Fruit fly (Drosophila melanogaster): ENCODE data around the gene kumpel.
A peak's percentile ranks its signal among the peaks of the same experiment; 100 is the strongest.

Gene kumpel

DNA sequence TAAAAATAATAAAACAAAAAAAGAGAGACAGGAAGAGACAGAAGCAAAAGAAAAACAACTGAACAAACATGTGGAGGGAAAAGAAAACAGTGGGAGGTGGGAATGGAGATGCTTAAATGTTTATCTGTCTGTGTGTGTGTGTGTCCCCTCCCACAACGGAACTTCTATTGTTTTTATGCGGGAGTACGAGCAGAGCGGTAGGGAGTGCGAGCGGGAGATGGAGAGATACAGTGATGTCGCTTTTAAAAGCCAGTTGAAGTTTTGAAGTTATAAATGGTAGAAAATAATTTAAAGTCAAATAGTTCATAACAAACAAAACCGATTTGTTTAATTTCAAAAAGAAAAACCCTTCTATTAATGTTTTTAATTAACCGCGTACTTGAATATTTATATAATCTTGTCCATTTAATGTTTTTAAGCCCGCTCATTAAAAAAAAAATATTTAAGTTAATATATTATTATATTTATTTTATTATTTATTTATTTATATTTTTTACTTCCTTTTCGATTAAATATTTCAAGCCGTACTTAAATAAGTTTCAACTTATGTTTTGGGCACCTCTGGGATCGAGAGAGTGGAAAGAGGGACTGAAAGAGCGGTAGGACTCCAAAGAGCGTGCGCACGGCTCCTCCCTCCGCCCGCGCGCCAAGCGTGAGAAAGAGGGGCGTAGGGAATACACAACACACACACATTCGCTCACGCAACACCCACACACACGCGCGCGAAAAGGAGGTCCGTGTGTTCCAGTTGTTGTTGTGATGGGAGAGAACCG, 26.4 kb upstream of the kumpel start (continued):
- no peak for TF ChIP-seq CG30020 (tag; optimal IDR thresholded peaks at IDR 0.05)
- peak; percentile 65 for TF ChIP-seq Blimp-1 (GFP tag; optimal IDR thresholded peaks at IDR 0.05)
- TF ChIP-seq onecut (GFP tag; IDR thresholded peaks at IDR 0.05) = no peak; the same call in 1 of the 2 replicates
- no peak for TF ChIP-seq Oaz (GFP tag; IDR thresholded peaks at IDR 0.05)
- TF ChIP-seq al (GFP tag; IDR thresholded peaks at IDR 0.05) = no peak
- TF ChIP-seq CG10267 (tag; optimal IDR thresholded peaks at IDR 0.05) = peak; percentile 57
- TF ChIP-seq tap (tag; optimal IDR thresholded peaks at IDR 0.05) = peak; percentile 45
- TF ChIP-seq CG6175 (GFP tag; IDR thresholded peaks at IDR 0.05) = no peak
- no peak for TF ChIP-seq ftz-f1 (GFP tag; optimal IDR thresholded peaks at IDR 0.05)
- 0 out of 2 replicates have a peak, but pooled peaks have one; percentile 40 for TF ChIP-seq CG32532 (GFP tag; IDR thresholded peaks at IDR 0.05)
- 0 out of 2 replicates have a peak, but pooled peaks have one; percentile 20 for TF ChIP-seq esg (GFP tag; conservative IDR thresholded peaks at IDR 0.05)
- no peak for TF ChIP-seq dati (GFP tag; IDR thresholded peaks at IDR 0.05)
- TF ChIP-seq aop (GFP tag; IDR thresholded peaks at IDR 0.05) = peak; percentile 76; the same call in 1 of the 2 replicates
- no peak for TF ChIP-seq CG7786 (GFP tag; optimal IDR thresholded peaks at IDR 0.05)
- no peak for TF ChIP-seq lov (optimal IDR thresholded peaks at IDR 0.05)
- no peak for TF ChIP-seq lov (GFP tag; IDR thresholded peaks at IDR 0.05)
- peak; percentile 59 for TF ChIP-seq CG15269 (tag; optimal IDR thresholded peaks at IDR 0.05)
- TF ChIP-seq CG2120 (GFP tag; optimal IDR thresholded peaks at IDR 0.05) = peak; percentile 51
- TF ChIP-seq CG33557 (GFP tag; optimal IDR thresholded peaks at IDR 0.05) = peak; percentile 24
- peak in 1 of 3 experiments; percentile 74 for TF ChIP-seq lola (GFP tag; optimal IDR thresholded peaks at IDR 0.05)
- no peak for TF ChIP-seq cas (GFP tag; IDR thresholded peaks at IDR 0.05)
- TF ChIP-seq CG7839 (tag; optimal IDR thresholded peaks at IDR 0.05) = peak; percentile 59
- TF ChIP-seq CG6683 (GFP tag; optimal IDR thresholded peaks at IDR 0.05) = peak; percentile 3
- no peak for TF ChIP-seq kay (GFP tag; optimal IDR thresholded peaks at IDR 0.05)
- TF ChIP-seq CG12744 (GFP tag; optimal IDR thresholded peaks at IDR 0.05) = no peak
- TF ChIP-seq Hmr (GFP tag; optimal IDR thresholded peaks at IDR 0.05) = peak; percentile 66
- TF ChIP-seq inv (GFP tag; IDR thresholded peaks at IDR 0.05; ENCODE audit: partially characterized antibody) = no peak
- peak in 1 of 2 experiments; percentile 5 for TF ChIP-seq chif (GFP tag; optimal IDR thresholded peaks at IDR 0.05)
- no peak for TF ChIP-seq nom (GFP tag; optimal IDR thresholded peaks at IDR 0.05)
- no peak; the same call in 3 of the 4 replicates for TF ChIP-seq Gug (GFP tag; IDR thresholded peaks at IDR 0.05)
- TF ChIP-seq croc (GFP tag; conservative IDR thresholded peaks at IDR 0.05) = no peak; the same call in 2 of the 3 replicates
- no peak for TF ChIP-seq pita (GFP tag; optimal IDR thresholded peaks at IDR 0.05)
- TF ChIP-seq CG6654 (GFP tag; optimal IDR thresholded peaks at IDR 0.05) = peak; percentile 25
- peak; percentile 21 for TF ChIP-seq HHEX (GFP tag; optimal IDR thresholded peaks at IDR 0.05)
- no peak for TF ChIP-seq CG10462 (GFP tag; optimal IDR thresholded peaks at IDR 0.05)
- no peak for TF ChIP-seq CG3065 (GFP tag; optimal IDR thresholded peaks at IDR 0.05)
- no peak for TF ChIP-seq CG4617 (GFP tag; optimal IDR thresholded peaks at IDR 0.05; ENCODE audit: borderline replicate concordance)
- TF ChIP-seq Mrtf (GFP tag; IDR thresholded peaks at IDR 0.05) = no peak
- TF ChIP-seq trh (GFP tag; optimal IDR thresholded peaks at IDR 0.05) = no peak
- TF ChIP-seq Ada2b (GFP tag; IDR thresholded peaks at IDR 0.05) = 0 out of 2 replicates have a peak, but pooled peaks have one; percentile 13
- TF ChIP-seq CG1602 (GFP tag; optimal IDR thresholded peaks at IDR 0.05) = peak; percentile 31
- TF ChIP-seq zfh2 (GFP tag; optimal IDR thresholded peaks at IDR 0.05) = no peak
- TF ChIP-seq Dp (GFP tag; optimal IDR thresholded peaks at IDR 0.05) = no peak
- TF ChIP-seq Stat92E (GFP tag; optimal IDR thresholded peaks at IDR 0.05) = no peak
- TF ChIP-seq CG1603 (tag; optimal IDR thresholded peaks at IDR 0.05) = peak; percentile 15
- no peak for TF ChIP-seq CkIIα-i1 (GFP tag; IDR thresholded peaks at IDR 0.05)
- TF ChIP-seq CG10543 (GFP tag; optimal IDR thresholded peaks at IDR 0.05) = no peak
- no peak for TF ChIP-seq Mad (GFP tag; optimal IDR thresholded peaks at IDR 0.05)
- TF ChIP-seq D19A (tag; optimal IDR thresholded peaks at IDR 0.05) = peak; percentile 50

All from whole organism, embryonic.